Worm (Caenorhabditis elegans): Measurements from ENCODE around the gene C24H10.4.
A peak's percentile ranks its signal among the peaks of the same experiment; 100 is the strongest.

The C24H10.4 gene

DNA sequence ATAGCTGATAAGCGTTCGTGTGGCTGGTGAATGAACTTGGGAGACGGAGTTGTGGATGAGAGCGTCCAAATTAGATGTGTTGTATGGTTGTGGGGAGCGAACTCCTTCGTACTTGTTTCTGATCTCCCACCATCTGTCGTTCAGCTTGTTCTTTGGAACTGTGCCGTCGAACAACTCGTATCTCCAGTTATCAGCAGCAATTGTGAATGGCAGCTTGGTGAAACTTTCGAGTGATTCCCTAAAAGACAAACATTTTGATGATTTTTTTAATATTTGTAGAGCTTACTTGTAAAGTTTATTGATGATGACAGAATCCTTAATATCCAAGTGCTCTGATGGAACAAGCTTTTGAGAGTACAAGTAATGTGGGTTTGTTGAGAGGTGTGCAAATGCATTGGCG, 34.9 kb upstream of the C24H10.4 start:
- TF ChIP-seq crh-2 (tag; optimal IDR thresholded peaks at IDR 0.05) (no peak), lin-39 (tag; optimal IDR thresholded peaks at IDR 0.05) (no peak), R02D3.7 (tag; optimal IDR thresholded peaks at IDR 0.05) (no peak), ZK546.5 (tag; optimal IDR thresholded peaks at IDR 0.05) (no peak), ama-1 (optimal IDR thresholded peaks at IDR 0.05) (no peak), nhr-25 (tag; optimal IDR thresholded peaks at IDR 0.05) (no peak), ztf-4 (tag; optimal IDR thresholded peaks at IDR 0.05) (no peak), skn-1 (tag; optimal IDR thresholded peaks at IDR 0.05) (no peak), nhr-129 (tag; optimal IDR thresholded peaks at IDR 0.05) (no peak), nhr-11 (tag; optimal IDR thresholded peaks at IDR 0.05) (no peak)

DNA sequence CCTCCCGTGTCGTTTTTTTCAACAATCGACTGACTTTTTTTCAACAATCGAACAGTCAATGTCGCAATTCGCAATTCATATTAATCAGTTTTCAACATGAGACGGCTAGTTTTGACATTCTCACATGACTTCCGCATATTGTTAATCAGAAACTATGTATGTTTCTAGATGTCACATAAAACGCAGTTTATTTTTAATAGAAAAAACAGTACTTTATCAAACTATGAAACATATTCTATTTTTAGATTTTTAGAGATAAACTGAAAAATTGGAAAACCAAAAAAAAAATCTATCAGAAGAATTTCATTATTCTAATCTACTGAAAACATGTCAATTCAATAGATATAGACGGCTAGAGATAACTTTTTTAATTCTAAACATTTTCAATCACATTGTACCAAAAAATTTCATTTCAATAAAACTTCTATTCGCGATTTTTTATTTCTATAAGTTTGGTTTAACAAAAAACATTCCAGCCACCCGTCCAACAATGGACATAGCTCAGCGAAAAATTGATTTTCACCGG, 28.4 kb upstream of the C24H10.4 start, which contains the start of gene pnk-4:
TSS of gene pnk-4 (plus strand) at position 476 of the 526 bp plus-strand sequence.
- TF ChIP-seq nhr-77 (tag; optimal IDR thresholded peaks at IDR 0.05): no peak
- TF ChIP-seq crh-2 (tag; optimal IDR thresholded peaks at IDR 0.05): no peak
- TF ChIP-seq sma-3 (GFP tag; optimal IDR thresholded peaks at IDR 0.05): no peak
- TF ChIP-seq Y55F3AM.14 (GFP tag; optimal IDR thresholded peaks at IDR 0.05): no peak
- no peak for TF ChIP-seq nhr-129 (tag; optimal IDR thresholded peaks at IDR 0.05)
- TF ChIP-seq nhr-23 (tag; optimal IDR thresholded peaks at IDR 0.05): no peak

DNA sequence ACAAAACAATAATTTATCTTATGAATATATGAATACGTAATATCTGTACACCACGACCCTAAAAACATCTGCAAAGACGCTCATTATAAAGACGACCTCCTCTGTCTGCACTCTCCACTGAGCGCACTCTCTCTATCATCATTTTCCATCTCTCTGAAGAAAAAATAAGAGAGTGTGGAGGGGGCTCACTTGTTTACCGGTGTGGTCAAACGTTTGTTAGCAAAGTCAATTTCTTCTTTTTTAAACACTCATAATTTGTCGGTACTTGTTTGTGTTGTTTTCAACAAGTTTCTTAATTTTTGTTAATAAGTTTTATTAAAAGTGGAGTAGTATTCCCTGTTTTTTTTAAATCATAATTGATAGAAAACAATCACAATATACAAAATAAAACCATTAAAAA, 27.1 kb upstream of the C24H10.4 start:
- TF ChIP-seq crh-2 (tag; optimal IDR thresholded peaks at IDR 0.05): peak; percentile 26
- peak; percentile 2 for TF ChIP-seq C34F6.9 (tag; optimal IDR thresholded peaks at IDR 0.05)
- peak; percentile 3 for TF ChIP-seq zag-1 (tag; optimal IDR thresholded peaks at IDR 0.05)
- TF ChIP-seq blmp-1 (tag; optimal IDR thresholded peaks at IDR 0.05; ENCODE audit: insufficient read depth): no peak
- TF ChIP-seq nhr-129 (tag; optimal IDR thresholded peaks at IDR 0.05): peak; percentile 35

DNA sequence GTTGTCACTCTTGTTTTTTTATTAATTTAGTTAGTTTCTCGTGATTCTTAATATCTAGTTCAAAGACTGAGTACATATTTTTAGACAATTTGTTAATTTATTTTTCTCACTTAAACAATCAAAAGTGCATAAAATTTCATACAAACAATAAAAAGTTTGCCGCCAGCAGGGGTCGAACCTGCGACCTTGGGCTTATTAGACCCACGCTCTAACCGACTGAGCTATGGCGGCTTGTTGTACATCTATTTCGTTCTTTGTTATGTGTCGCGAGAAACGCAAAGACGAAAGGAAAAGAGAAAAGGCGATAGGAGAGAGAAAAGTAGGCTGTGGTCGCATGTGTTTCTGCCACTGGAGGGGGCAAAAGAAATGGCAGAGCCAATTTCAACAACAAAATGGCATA, 26.4 kb upstream of the C24H10.4 start:
- TF ChIP-seq ztf-4 (tag; optimal IDR thresholded peaks at IDR 0.05): peak; percentile 47
- peak in 1 of 2 experiments; percentile 49 for TF ChIP-seq mdl-1 (tag; optimal IDR thresholded peaks at IDR 0.05)
- no peak for TF ChIP-seq nhr-77 (tag; optimal IDR thresholded peaks at IDR 0.05)
- peak; percentile 77 for TF ChIP-seq nhr-25 (tag; optimal IDR thresholded peaks at IDR 0.05)
- no peak for TF ChIP-seq ceh-16 (tag; optimal IDR thresholded peaks at IDR 0.05)
- TF ChIP-seq skn-1 (tag; optimal IDR thresholded peaks at IDR 0.05): no peak
- TF ChIP-seq nhr-12 (tag; optimal IDR thresholded peaks at IDR 0.05): no peak
- peak; percentile 69 for TF ChIP-seq lin-11 (tag; optimal IDR thresholded peaks at IDR 0.05)
- no peak for TF ChIP-seq peb-1 (tag; optimal IDR thresholded peaks at IDR 0.05)
- TF ChIP-seq Y55F3AM.14 (GFP tag; optimal IDR thresholded peaks at IDR 0.05): peak; percentile 83
- no peak for TF ChIP-seq nhr-23 (tag; optimal IDR thresholded peaks at IDR 0.05)
- TF ChIP-seq unc-62 (GFP tag; optimal IDR thresholded peaks at IDR 0.05): peak; percentile 26
- no peak for TF ChIP-seq nhr-10 (tag; optimal IDR thresholded peaks at IDR 0.05)
- TF ChIP-seq lsy-2 (tag; optimal IDR thresholded peaks at IDR 0.05): peak; percentile 67 to 70
- TF ChIP-seq ztf-1 (GFP tag; conservative IDR thresholded peaks at IDR 0.05): no peak
- TF ChIP-seq sem-4 (tag; optimal IDR thresholded peaks at IDR 0.05): peak; percentile 64
- peak; percentile 89 for TF ChIP-seq nhr-129 (tag; optimal IDR thresholded peaks at IDR 0.05)
- no peak for TF ChIP-seq ztf-11 (tag; optimal IDR thresholded peaks at IDR 0.05)
- peak; percentile 8 for TF ChIP-seq nhr-11 (tag; optimal IDR thresholded peaks at IDR 0.05)
- peak; percentile 33 for TF ChIP-seq nhr-6 (tag; optimal IDR thresholded peaks at IDR 0.05)
- peak; percentile 22 for TF ChIP-seq blmp-1 (tag; optimal IDR thresholded peaks at IDR 0.05; ENCODE audit: insufficient read depth)
- TF ChIP-seq ama-1 (optimal IDR thresholded peaks at IDR 0.05): no peak
- peak; percentile 80 for TF ChIP-seq sma-9 (GFP tag; optimal IDR thresholded peaks at IDR 0.05)
- TF ChIP-seq sma-9 (tag; optimal IDR thresholded peaks at IDR 0.05): no peak
- TF ChIP-seq lin-13 (GFP tag; optimal IDR thresholded peaks at IDR 0.05): peak; percentile 83
- peak; percentile 89 for TF ChIP-seq egl-27 (tag; optimal IDR thresholded peaks at IDR 0.05)
- TF ChIP-seq lin-39 (tag; optimal IDR thresholded peaks at IDR 0.05): no peak
- no peak for TF ChIP-seq mbf-1 (tag; optimal IDR thresholded peaks at IDR 0.05)
- TF ChIP-seq sma-3 (GFP tag; optimal IDR thresholded peaks at IDR 0.05): peak; percentile 72
- TF ChIP-seq ceh-82 (tag; optimal IDR thresholded peaks at IDR 0.05): no peak
- no peak for TF ChIP-seq unc-39 (tag; optimal IDR thresholded peaks at IDR 0.05)
- no peak for TF ChIP-seq aly-2 (tag; optimal IDR thresholded peaks at IDR 0.05)
- no peak for TF ChIP-seq elt-3 (tag; optimal IDR thresholded peaks at IDR 0.05)
- TF ChIP-seq nhr-21 (tag; optimal IDR thresholded peaks at IDR 0.05): peak; percentile 79
- no peak for TF ChIP-seq R02D3.7 (tag; optimal IDR thresholded peaks at IDR 0.05)
- TF ChIP-seq mab-5 (tag; optimal IDR thresholded peaks at IDR 0.05): peak; percentile 45
- peak; percentile 87 for TF ChIP-seq F13H6.1 (tag; optimal IDR thresholded peaks at IDR 0.05)
- no peak for TF ChIP-seq alr-1 (tag; optimal IDR thresholded peaks at IDR 0.05)
- TF ChIP-seq ZK546.5 (tag; optimal IDR thresholded peaks at IDR 0.05): no peak
- peak; percentile 91 for TF ChIP-seq fos-1 (tag; optimal IDR thresholded peaks at IDR 0.05)
- peak; percentile 67 for TF ChIP-seq unc-55 (GFP tag; optimal IDR thresholded peaks at IDR 0.05)
- TF ChIP-seq gmeb-1 (tag; optimal IDR thresholded peaks at IDR 0.05): peak; percentile 60
- peak; percentile 84 for TF ChIP-seq crh-2 (tag; optimal IDR thresholded peaks at IDR 0.05)
- TF ChIP-seq dmd-4 (tag; optimal IDR thresholded peaks at IDR 0.05): no peak

Measured in whole organism, L2 larva.